Worm (Caenorhabditis elegans) whole organism, L4 larva: ENCODE results near the gene C52A10.3.
A peak's percentile ranks its signal among the peaks of the same experiment; 100 is the strongest.

ENCODE experiments used
- F10B5.3 ChIP-seq: sonication (generic microtip); optimal IDR thresholded peaks from 2 replicates; lab custom pipeline; 2016; ENCODE audit warnings: mild to moderate bottlenecking, missing genetic modification characterization, missing compliant biosample characterization
- F37D6.2 ChIP-seq: sonication (generic microtip); optimal IDR thresholded peaks from 2 replicates; lab custom pipeline; 2016; ENCODE audit warnings: mild to moderate bottlenecking, missing genetic modification characterization, missing compliant biosample characterization
- T20F7.1 ChIP-seq: fragments of 200-800 bp; sonication (Bioruptor generic); optimal IDR thresholded peaks from 2 replicates; lab custom pipeline; 2018; ENCODE audit warnings: mild to moderate bottlenecking, missing genetic modification characterization, missing compliant biosample characterization
- Y48G9A.11 ChIP-seq: fragments of 200-800 bp; sonication (Bioruptor generic); IDR thresholded peaks from 2 replicates; pipeline ENCODE4 v1.3.6; 2022; ENCODE audit warnings: missing genetic modification reagents, missing genetic modification characterization, missing compliant biosample characterization
- attf-4 ChIP-seq: sonication (generic microtip); optimal IDR thresholded peaks from 3 replicates; lab custom pipeline; 2017; ENCODE audit warnings: missing biosample characterization, missing genetic modification characterization
- daf-16 ChIP-seq, 3 experiments: sonication (generic microtip); optimal IDR thresholded peaks; 2 replicates each; lab custom pipeline; 2016 to 2017; ENCODE audit warnings: missing genetic modification characterization in 3 of 3, missing genetic modification reagents in 3 of 3, mild to moderate bottlenecking in 2 of 3, missing compliant biosample characterization in 2 of 3, missing biosample characterization in 1 of 3, moderate library complexity in 1 of 3
- daf-19 ChIP-seq: fragments of 200-800 bp; sonication (Bioruptor generic); conservative IDR thresholded peaks from 2 replicates; pipeline ENCODE4 v1.3.6; 2022; ENCODE audit warnings: missing genetic modification characterization, missing compliant biosample characterization
- duxl-1 ChIP-seq: sonication (generic microtip); optimal IDR thresholded peaks from 2 replicates; lab custom pipeline; 2016; ENCODE audit warnings: mild to moderate bottlenecking, missing genetic modification characterization, moderate library complexity, missing compliant biosample characterization; ENCODE audit not compliant: poor library complexity
- dve-1 ChIP-seq: sonication (generic microtip); optimal IDR thresholded peaks from 2 replicates; lab custom pipeline; 2017; ENCODE audit warnings: antibody characterized with exemption, mild to moderate bottlenecking, missing genetic modification characterization, missing compliant biosample characterization; ENCODE audit not compliant: insufficient read depth
- egl-27 ChIP-seq: sonication (generic microtip); optimal IDR thresholded peaks from 3 replicates; lab custom pipeline; 2017; ENCODE audit warnings: missing biosample characterization, missing genetic modification reagents, missing genetic modification characterization
- fos-1 ChIP-seq: fragments of 150-350 bp; optimal IDR thresholded peaks from 2 replicates; lab custom pipeline; 2014; ENCODE audit warnings: missing biosample characterization, missing genetic modification characterization
- lin-13 ChIP-seq: fragments of 150-350 bp; optimal IDR thresholded peaks from 2 replicates; lab custom pipeline; 2014; ENCODE audit warnings: missing biosample characterization, missing genetic modification reagents, missing genetic modification characterization
- lin-15B ChIP-seq: fragments of 150-350 bp; sonication (generic microtip); optimal IDR thresholded peaks from 3 replicates; lab custom pipeline; 2014; ENCODE audit warnings: missing biosample characterization, missing genetic modification characterization
- lin-39 ChIP-seq: fragments of 150-350 bp; optimal IDR thresholded peaks from 2 replicates; lab custom pipeline; 2014; ENCODE audit warnings: missing biosample characterization, missing genetic modification reagents, missing genetic modification characterization
- mdl-1 ChIP-seq, 2 experiments: fragments of 150-350 bp in 1 of 2; sonication (generic microtip) in 1 of 2; optimal IDR thresholded peaks; 2 replicates each; lab custom pipeline; 2014 to 2017; ENCODE audit warnings: missing biosample characterization in 2 of 2, missing genetic modification characterization in 2 of 2
- mxl-2 ChIP-seq: fragments of 200-800 bp; sonication (Bioruptor generic); conservative IDR thresholded peaks from 2 replicates; pipeline ENCODE4 v1.3.6; 2022; ENCODE audit warnings: missing genetic modification reagents, missing genetic modification characterization, missing compliant biosample characterization
- mxl-3 ChIP-seq: fragments of 200-800 bp; sonication (Bioruptor generic); optimal IDR thresholded peaks from 2 replicates; lab custom pipeline; 2018; ENCODE audit warnings: mild to moderate bottlenecking, missing genetic modification characterization, missing compliant biosample characterization
- nhr-10 ChIP-seq: fragments of 150-350 bp; optimal IDR thresholded peaks from 2 replicates; lab custom pipeline; 2014; ENCODE audit warnings: missing biosample characterization, missing genetic modification characterization
- nhr-28 ChIP-seq: fragments of 150-350 bp; optimal IDR thresholded peaks from 2 replicates; lab custom pipeline; 2014; ENCODE audit warnings: missing biosample characterization, missing genetic modification characterization
- nhr-77 ChIP-seq: fragments of 150-350 bp; optimal IDR thresholded peaks from 2 replicates; lab custom pipeline; 2014; ENCODE audit warnings: missing biosample characterization, missing genetic modification characterization
- saeg-2 ChIP-seq: fragments of 200-800 bp; sonication (Bioruptor generic); IDR thresholded peaks from 2 replicates; pipeline ENCODE4 v1.3.6; 2022; ENCODE audit warnings: missing genetic modification reagents, missing genetic modification characterization, missing compliant biosample characterization
- set-16 ChIP-seq: fragments of 200-800 bp; sonication (Bioruptor generic); IDR thresholded peaks from 2 replicates; pipeline ENCODE4 v1.3.6; 2022; ENCODE audit warnings: missing genetic modification reagents, missing genetic modification characterization, missing compliant biosample characterization
- skn-1 ChIP-seq: fragments of 150-350 bp; optimal IDR thresholded peaks from 2 replicates; lab custom pipeline; 2014; ENCODE audit warnings: missing biosample characterization, missing genetic modification characterization
- snpc-4 ChIP-seq: fragments of 150-350 bp; optimal IDR thresholded peaks from 2 replicates; lab custom pipeline; 2014; ENCODE audit warnings: missing biosample characterization, missing genetic modification characterization
- spr-3 ChIP-seq: fragments of 200-800 bp; sonication (Bioruptor generic); optimal IDR thresholded peaks from 2 replicates; lab custom pipeline; 2018; ENCODE audit warnings: mild to moderate bottlenecking, missing genetic modification characterization, missing compliant biosample characterization
- unc-62 ChIP-seq, 3 experiments: fragments of 150-350 bp in 1 of 3; sonication (generic microtip); optimal IDR thresholded peaks in 2 of 3; peaks in 1 of 3; 1 replicate in 1 of 3; 2 replicates in 2 of 3; lab custom pipeline; 2014 to 2017; ENCODE audit warnings: missing biosample characterization in 3 of 3, missing genetic modification characterization in 3 of 3, missing genetic modification reagents in 3 of 3, missing genotype in 1 of 3
- zfp-2 ChIP-seq: sonication (generic microtip); optimal IDR thresholded peaks from 2 replicates; lab custom pipeline; 2016; ENCODE audit warnings: mild to moderate bottlenecking, missing genetic modification characterization, missing compliant biosample characterization
- zfp-3 ChIP-seq: fragments of 200-800 bp; sonication (Bioruptor generic); conservative IDR thresholded peaks from 2 replicates; pipeline ENCODE4 v1.3.6; 2022; ENCODE audit warnings: missing genetic modification reagents, missing genetic modification characterization, missing compliant biosample characterization

The C52A10.3 gene

ce11 chrV:5257358-5257757 is 18.1 kb upstream of the C52A10.3 start, which contains the start of gene srt-67 (continued):
- TF ChIP-seq mxl-3 (GFP tag; lab: Kevin White, UChicago) (no peak), fos-1 (tag; lab: Kevin White, UChicago) (no peak), lin-13 (GFP tag; lab: Kevin White, UChicago) (no peak), spr-3 (GFP tag; lab: Kevin White, UChicago) (no peak), nhr-77 (no peak)

ce11 chrV:5252016-5252415 is 12.7 kb upstream of the C52A10.3 start, which contains the start of gene srt-68:
Gene srt-68 (minus strand): TSS chrV:5252116.
- TF ChIP-seq zfp-3 (GFP tag; lab: Robert Waterston, UW) (no peak), lin-39 (tag; lab: Kevin White, UChicago) (no peak), unc-62 (GFP tag; optimal IDR thresholded peaks at IDR 0.05 in 1 of 2; lab: Kevin White, UChicago) (no peak), unc-62 (tag; optimal IDR thresholded peaks at IDR 0.05; lab: Kevin White, UChicago) (no peak), attf-4 (tag; lab: Kevin White, UChicago) (no peak)

ce11 chrV:5243036-5243435 is 3.7 kb upstream of the C52A10.3 start, which contains the start of gene cest-35.1:
Gene cest-35.1 (minus strand): TSS chrV:5243136.
- TF ChIP-seq Y48G9A.11 = no peak
- no peak for TF ChIP-seq saeg-2 (GFP tag; lab: Robert Waterston, UW)
- TF ChIP-seq mdl-1 (tag; optimal IDR thresholded peaks at IDR 0.05; lab: Kevin White, UChicago) = no peak
- peak; percentile 25 for TF ChIP-seq nhr-28 (tag; lab: Kevin White, UChicago)
- no peak for TF ChIP-seq daf-16 (GFP tag; optimal IDR thresholded peaks at IDR 0.05; lab: Kevin White, UChicago)
- peak; percentile 29 for TF ChIP-seq daf-16 (tag; optimal IDR thresholded peaks at IDR 0.05; lab: Kevin White, UChicago)

ce11 chrV:5239903-5240302 is 599 bp upstream of the C52A10.3 start, which contains the start of gene B0238.15:
Gene B0238.15 (plus strand): TSS chrV:5240203.
- TF ChIP-seq skn-1 (tag; lab: Kevin White, UChicago) (no peak), set-16 (no peak), daf-19 (GFP tag; lab: Robert Waterston, UW) (no peak), duxl-1 (no peak), F10B5.3 (tag; lab: Kevin White, UChicago) (no peak), egl-27 (tag; lab: Kevin White, UChicago) (no peak), daf-16 (GFP tag; optimal IDR thresholded peaks at IDR 0.05; lab: Kevin White, UChicago) (no peak), daf-16 (tag; optimal IDR thresholded peaks at IDR 0.05; lab: Kevin White, UChicago) (no peak), mxl-2 (no peak), nhr-10 (tag; lab: Kevin White, UChicago) (no peak), zfp-2 (tag; lab: Kevin White, UChicago) (no peak), spr-3 (GFP tag; lab: Kevin White, UChicago) (no peak)

- no peak for TF ChIP-seq egl-27 (tag; lab: Kevin White, UChicago)
- TF ChIP-seq nhr-28 (tag; lab: Kevin White, UChicago) = peak; percentile 69
- TF ChIP-seq F37D6.2 (tag; lab: Kevin White, UChicago) = no peak
- TF ChIP-seq T20F7.1 (GFP tag; lab: Kevin White, UChicago) = no peak
- no peak for TF ChIP-seq nhr-77
- no peak for TF ChIP-seq lin-15B (tag; lab: Kevin White, UChicago)
- TF ChIP-seq, all 104 proteins: peak for 1
Measured at ce11 chrV:5237116-5237515, 2.2 kb downstream of the C52A10.3 start, which contains the start of gene cest-35.2. Gene cest-35.2 (minus strand): TSS chrV:5237216.

- TF ChIP-seq dve-1 = peak; percentile 2
- no peak for TF ChIP-seq snpc-4 (tag; lab: Kevin White, UChicago)
- TF ChIP-seq, all 104 proteins: peak for 1
Measured at ce11 chrV:5233777-5234176, 5.5 kb downstream of the C52A10.3 start, which contains the start of gene cest-32. Gene cest-32 (minus strand): TSS chrV:5233891.
